Worm (Caenorhabditis elegans) whole organism, L3 larva: Measurements from ENCODE around the gene ZK666.12.

Source experiments
- R02D3.7 ChIP-seq: fragments of 150-350 bp; optimal IDR thresholded peaks from 2 replicates; lab custom pipeline; 2014; ENCODE audit warnings: missing biosample characterization, missing genetic modification characterization
- ZK546.5 ChIP-seq: sonication (generic microtip); optimal IDR thresholded peaks from 2 replicates; lab custom pipeline; 2017; ENCODE audit warnings: missing biosample characterization, missing genetic modification characterization
- aly-2 ChIP-seq: fragments of 150-350 bp; optimal IDR thresholded peaks from 2 replicates; lab custom pipeline; 2014; ENCODE audit warnings: missing biosample characterization, missing genetic modification characterization
- ama-1 ChIP-seq: fragments of 150-350 bp; optimal IDR thresholded peaks from 2 replicates; lab custom pipeline; 2018
- ceh-16 ChIP-seq: sonication (generic microtip); optimal IDR thresholded peaks from 2 replicates; lab custom pipeline; 2017; ENCODE audit warnings: missing biosample characterization, missing genetic modification characterization
- ceh-28 ChIP-seq: fragments of 150-350 bp; optimal IDR thresholded peaks from 2 replicates; lab custom pipeline; 2014; ENCODE audit warnings: missing biosample characterization, missing genetic modification reagents, missing genetic modification characterization
- ceh-82 ChIP-seq: fragments of 150-350 bp; optimal IDR thresholded peaks from 2 replicates; lab custom pipeline; 2014; ENCODE audit warnings: missing biosample characterization, missing genetic modification characterization
- ceh-9 ChIP-seq: sonication (generic microtip); optimal IDR thresholded peaks from 2 replicates; lab custom pipeline; 2018; ENCODE audit warnings: missing biosample characterization, missing genetic modification characterization
- daf-12 ChIP-seq: fragments of 150-350 bp; optimal IDR thresholded peaks from 2 replicates; lab custom pipeline; 2014; ENCODE audit warnings: missing biosample characterization, missing genetic modification reagents, missing genetic modification characterization
- egl-27 ChIP-seq: sonication (generic microtip); optimal IDR thresholded peaks from 4 replicates; lab custom pipeline; 2017; ENCODE audit warnings: missing biosample characterization, missing genetic modification reagents, missing genetic modification characterization
- egl-5 ChIP-seq: fragments of 150-350 bp; optimal IDR thresholded peaks from 2 replicates; lab custom pipeline; 2017; ENCODE audit warnings: missing biosample characterization, missing genetic modification reagents, missing genetic modification characterization, inconsistent platforms
- elt-1 ChIP-seq: fragments of 150-350 bp; optimal IDR thresholded peaks from 2 replicates; lab custom pipeline; 2014; ENCODE audit warnings: missing biosample characterization, missing genetic modification characterization
- elt-2 ChIP-seq: sonication (generic microtip); optimal IDR thresholded peaks from 2 replicates; lab custom pipeline; 2016; ENCODE audit warnings: missing genetic modification reagents, mild to moderate bottlenecking, missing genetic modification characterization, missing compliant biosample characterization
- elt-3 ChIP-seq, 3 experiments: fragments of 150-350 bp in 1 of 3; sonication (generic microtip) in 2 of 3; optimal IDR thresholded peaks; 2 replicates in 2 of 3; 4 replicates in 1 of 3; lab custom pipeline; 2014 to 2017; ENCODE audit warnings: missing biosample characterization in 3 of 3, missing genetic modification characterization in 3 of 3
- eor-1 ChIP-seq, 2 experiments: fragments of 150-350 bp; optimal IDR thresholded peaks; 2 replicates each; lab custom pipeline; 2014 to 2018; ENCODE audit warnings: missing biosample characterization in 2 of 2, missing genetic modification characterization in 2 of 2
- fkh-10 ChIP-seq: sonication (generic microtip); optimal IDR thresholded peaks from 2 replicates; lab custom pipeline; 2017; ENCODE audit warnings: missing biosample characterization, missing genetic modification reagents, missing genetic modification characterization
- fkh-2 ChIP-seq: fragments of 150-350 bp; optimal IDR thresholded peaks from 2 replicates; lab custom pipeline; 2014; ENCODE audit warnings: missing biosample characterization, missing genetic modification reagents, missing genetic modification characterization
- fos-1 ChIP-seq: fragments of 150-350 bp; optimal IDR thresholded peaks from 2 replicates; lab custom pipeline; 2014; ENCODE audit warnings: missing biosample characterization, missing genetic modification characterization
- hmg-11 ChIP-seq: sonication (generic microtip); optimal IDR thresholded peaks from 2 replicates; lab custom pipeline; 2016; ENCODE audit warnings: missing genetic modification characterization, missing compliant biosample characterization
- jun-1 ChIP-seq: fragments of 150-350 bp; optimal IDR thresholded peaks from 2 replicates; lab custom pipeline; 2014; ENCODE audit warnings: missing biosample characterization, missing genetic modification reagents, missing genetic modification characterization
- lin-15B ChIP-seq: fragments of 150-350 bp; optimal IDR thresholded peaks from 2 replicates; lab custom pipeline; 2014; ENCODE audit warnings: missing biosample characterization, missing genetic modification characterization
- lin-39 ChIP-seq: fragments of 150-350 bp; optimal IDR thresholded peaks from 2 replicates; lab custom pipeline; 2018; ENCODE audit warnings: missing biosample characterization, missing genetic modification reagents, missing genetic modification characterization
- lsy-12 ChIP-seq: sonication (generic microtip); optimal IDR thresholded peaks from 2 replicates; lab custom pipeline; 2016; ENCODE audit warnings: mild to moderate bottlenecking, missing genetic modification characterization, missing compliant biosample characterization
- mdl-1 ChIP-seq: fragments of 150-350 bp; optimal IDR thresholded peaks from 2 replicates; lab custom pipeline; 2014; ENCODE audit warnings: missing biosample characterization, missing genetic modification characterization
- mml-1 ChIP-seq: fragments of 150-350 bp; sonication (generic microtip); optimal IDR thresholded peaks from 3 replicates; lab custom pipeline; 2014; ENCODE audit warnings: missing biosample characterization, missing genetic modification characterization
- nfya-1 ChIP-seq: sonication (generic microtip); optimal IDR thresholded peaks from 2 replicates; lab custom pipeline; 2017; ENCODE audit warnings: missing genetic modification characterization, mild to moderate bottlenecking, missing compliant biosample characterization, antibody characterized with exemption, moderate library complexity; ENCODE audit not compliant: insufficient read depth
- nhr-11 ChIP-seq: fragments of 150-350 bp; optimal IDR thresholded peaks from 2 replicates; lab custom pipeline; 2014; ENCODE audit warnings: missing biosample characterization, missing genetic modification characterization
- nhr-12 ChIP-seq: fragments of 150-350 bp; optimal IDR thresholded peaks from 2 replicates; lab custom pipeline; 2014; ENCODE audit warnings: missing biosample characterization, missing genetic modification characterization
- nhr-23 ChIP-seq: fragments of 150-350 bp; optimal IDR thresholded peaks from 2 replicates; lab custom pipeline; 2014; ENCODE audit warnings: missing biosample characterization, missing genetic modification reagents, missing genetic modification characterization
- nhr-237 ChIP-seq: fragments of 150-350 bp; optimal IDR thresholded peaks from 2 replicates; lab custom pipeline; 2014; ENCODE audit warnings: missing biosample characterization, missing genetic modification characterization
- nhr-25 ChIP-seq: sonication (generic microtip); optimal IDR thresholded peaks from 2 replicates; lab custom pipeline; 2017; ENCODE audit warnings: missing biosample characterization, missing genetic modification characterization
- nhr-28 ChIP-seq: fragments of 150-350 bp; optimal IDR thresholded peaks from 2 replicates; lab custom pipeline; 2014; ENCODE audit warnings: missing biosample characterization, missing genetic modification characterization
- nhr-43 ChIP-seq: sonication (generic microtip); optimal IDR thresholded peaks from 2 replicates; lab custom pipeline; 2016; ENCODE audit warnings: mild to moderate bottlenecking, missing genetic modification characterization, missing compliant biosample characterization; ENCODE audit not compliant: poor library complexity, severe bottlenecking
- nhr-67 ChIP-seq: fragments of 150-350 bp; optimal IDR thresholded peaks from 2 replicates; lab custom pipeline; 2014; ENCODE audit warnings: missing biosample characterization, missing genetic modification characterization
- nhr-76 ChIP-seq: fragments of 150-350 bp; sonication (generic microtip); optimal IDR thresholded peaks from 5 replicates; lab custom pipeline; 2014; ENCODE audit warnings: missing biosample characterization, missing genetic modification characterization
- nhr-77 ChIP-seq: fragments of 150-350 bp; optimal IDR thresholded peaks from 2 replicates; lab custom pipeline; 2014; ENCODE audit warnings: missing biosample characterization, missing genetic modification characterization
- pha-4 ChIP-seq: fragments of 150-350 bp; optimal IDR thresholded peaks from 2 replicates; lab custom pipeline; 2014; ENCODE audit warnings: missing biosample characterization, missing genetic modification reagents, missing genetic modification characterization
- pqm-1 ChIP-seq: fragments of 150-350 bp; optimal IDR thresholded peaks from 2 replicates; lab custom pipeline; 2017; ENCODE audit warnings: missing biosample characterization, missing genetic modification characterization, inconsistent platforms
- sea-2 ChIP-seq: fragments of 150-350 bp; sonication (generic microtip); optimal IDR thresholded peaks from 4 replicates; lab custom pipeline; 2014; ENCODE audit warnings: missing biosample characterization, missing genetic modification reagents, missing genetic modification characterization
- skn-1 ChIP-seq: fragments of 150-350 bp; optimal IDR thresholded peaks from 2 replicates; lab custom pipeline; 2014; ENCODE audit warnings: missing biosample characterization, missing genetic modification characterization
- snpc-4 ChIP-seq: fragments of 150-350 bp; optimal IDR thresholded peaks from 2 replicates; lab custom pipeline; 2014; ENCODE audit warnings: missing biosample characterization, missing genetic modification characterization
- tbx-2 ChIP-seq: sonication (generic microtip); optimal IDR thresholded peaks from 2 replicates; lab custom pipeline; 2016; ENCODE audit warnings: mild to moderate bottlenecking, missing genetic modification characterization, missing compliant biosample characterization
- unc-39 ChIP-seq: sonication (generic microtip); optimal IDR thresholded peaks from 4 replicates; lab custom pipeline; 2017; ENCODE audit warnings: missing biosample characterization, missing genetic modification characterization
- unc-62 ChIP-seq: fragments of 150-350 bp; sonication (generic microtip); optimal IDR thresholded peaks from 4 replicates; lab custom pipeline; 2014; ENCODE audit warnings: missing biosample characterization, missing genetic modification reagents, missing genetic modification characterization
- zag-1 ChIP-seq: fragments of 150-350 bp; optimal IDR thresholded peaks from 2 replicates; lab custom pipeline; 2014; ENCODE audit warnings: missing biosample characterization, missing genetic modification characterization
- ztf-11 ChIP-seq: fragments of 150-350 bp; optimal IDR thresholded peaks from 2 replicates; lab custom pipeline; 2014; ENCODE audit warnings: missing biosample characterization, missing genetic modification characterization
- ztf-4 ChIP-seq: fragments of 150-350 bp; optimal IDR thresholded peaks from 2 replicates; lab custom pipeline; 2014; ENCODE audit warnings: missing biosample characterization, missing genetic modification characterization

The ZK666.12 gene

ce11 chrII:10500674-10501073 lies 4.7 kb downstream of the ZK666.12 start:
- TF ChIP-seq nhr-25 (tag; lab: Kevin White, UChicago) (peak; percentile 76), nfya-1 (tag; lab: Kevin White, UChicago) (no peak), ztf-4 (tag; lab: Kevin White, UChicago) (no peak), fos-1 (no peak), nhr-12 (tag; lab: Kevin White, UChicago) (no peak), ceh-16 (no peak), elt-3 (tag; optimal IDR thresholded peaks at IDR 0.05; lab: Kevin White, UChicago) (peak in 1 of 3 experiments; percentile 16), lsy-12 (no peak), nhr-23 (tag; lab: Kevin White, UChicago) (peak; percentile 82)

ce11 chrII:10501578-10501977 lies 5.6 kb downstream of the ZK666.12 start:
- peak; percentile 51 for TF ChIP-seq egl-5 (tag; lab: Kevin White, UChicago)
- no peak for TF ChIP-seq nhr-77
- no peak for TF ChIP-seq egl-27 (tag; lab: Kevin White, UChicago)
- TF ChIP-seq ztf-11 (tag; lab: Kevin White, UChicago) = no peak
- no peak for TF ChIP-seq nhr-76
- no peak for TF ChIP-seq ceh-16
- no peak for TF ChIP-seq elt-3 (tag; optimal IDR thresholded peaks at IDR 0.05; lab: Kevin White, UChicago)
- peak; percentile 38 for TF ChIP-seq pqm-1
- no peak for TF ChIP-seq nhr-67 (tag; lab: Kevin White, UChicago)
- no peak for TF ChIP-seq fkh-10 (GFP tag; lab: Kevin White, UChicago)
- TF ChIP-seq elt-2 (tag; lab: Kevin White, UChicago) = no peak
- TF ChIP-seq ceh-9 (tag; lab: Kevin White, UChicago) = no peak
- TF ChIP-seq nhr-25 (tag; lab: Kevin White, UChicago) = peak; percentile 83
- TF ChIP-seq pha-4 (tag; lab: Kevin White, UChicago) = peak; percentile 9
- TF ChIP-seq zag-1 (tag; lab: Kevin White, UChicago) = no peak
- TF ChIP-seq ZK546.5 (tag; lab: Kevin White, UChicago) = no peak
- no peak for TF ChIP-seq fos-1
- no peak for TF ChIP-seq eor-1 (tag; optimal IDR thresholded peaks at IDR 0.05; lab: Kevin White, UChicago)
- peak; percentile 59 for TF ChIP-seq elt-1 (tag; lab: Kevin White, UChicago)
- no peak for TF ChIP-seq snpc-4 (tag; lab: Kevin White, UChicago)
- peak; percentile 69 for TF ChIP-seq skn-1 (tag; lab: Kevin White, UChicago)
- TF ChIP-seq sea-2 (GFP tag; lab: Kevin White, UChicago) = no peak
- no peak for TF ChIP-seq fkh-2
- TF ChIP-seq lin-39 = peak; percentile 50
- peak; percentile 74 for TF ChIP-seq nhr-43
- no peak for TF ChIP-seq tbx-2 (tag; lab: Kevin White, UChicago)
- TF ChIP-seq mml-1 (tag; lab: Kevin White, UChicago) = no peak
- TF ChIP-seq nhr-11 (tag; lab: Kevin White, UChicago) = no peak
- TF ChIP-seq ceh-28 (tag; lab: Kevin White, UChicago) = peak; percentile 30
- TF ChIP-seq R02D3.7 (tag; lab: Kevin White, UChicago) = peak; percentile 22
- no peak for TF ChIP-seq unc-39
- no peak for TF ChIP-seq nhr-28 (tag; lab: Kevin White, UChicago)
- TF ChIP-seq ztf-4 (tag; lab: Kevin White, UChicago) = no peak
- peak; percentile 51 for TF ChIP-seq hmg-11 (tag; lab: Kevin White, UChicago)
- TF ChIP-seq nhr-12 (tag; lab: Kevin White, UChicago) = no peak
- TF ChIP-seq ama-1 (lab: Kevin White, UChicago) = peak; percentile 67
- TF ChIP-seq nhr-23 (tag; lab: Kevin White, UChicago) = peak; percentile 55
- no peak for TF ChIP-seq daf-12 (tag; lab: Kevin White, UChicago)
- TF ChIP-seq nhr-237 (tag; lab: Kevin White, UChicago) = no peak
- peak; percentile 79 for TF ChIP-seq nfya-1 (tag; lab: Kevin White, UChicago)
- TF ChIP-seq mdl-1 = peak; percentile 39
- TF ChIP-seq lsy-12 = peak; percentile 46
- peak; percentile 52 for TF ChIP-seq lin-15B (tag; lab: Kevin White, UChicago)
- no peak for TF ChIP-seq jun-1
- no peak for TF ChIP-seq ceh-82 (tag; lab: Kevin White, UChicago)
- no peak for TF ChIP-seq aly-2 (tag; lab: Kevin White, UChicago)
- TF ChIP-seq unc-62 (GFP tag; lab: Kevin White, UChicago) = peak; percentile 77
- TF ChIP-seq, all 47 proteins: peak for 18
